Fruit fly (Drosophila melanogaster): ENCODE results near the gene CG34324.
A peak's percentile ranks its signal among the peaks of the same experiment; 100 is the strongest.

The CG34324 gene

dm6 chrX:13457563-13457962 lies at the start of gene CG34324:
TSS of gene CG34324 (minus strand) at chrX:13457663.
- TF ChIP-seq EcR (GFP tag; optimal IDR thresholded peaks at IDR 0.05) (no peak), Dll (optimal IDR thresholded peaks at IDR 0.05) (no peak), pan (optimal IDR thresholded peaks at IDR 0.05) (no peak), CG8478 (optimal IDR thresholded peaks at IDR 0.05) (no peak), psq (optimal IDR thresholded peaks at IDR 0.05) (no peak), usp (GFP tag; optimal IDR thresholded peaks at IDR 0.05) (no peak)

dm6 chrX:13478994-13479393 lies 21.5 kb upstream of the CG34324 start:
- TF ChIP-seq usp (GFP tag; optimal IDR thresholded peaks at IDR 0.05) = no peak
- no peak for TF ChIP-seq Dll (optimal IDR thresholded peaks at IDR 0.05)
- no peak for TF ChIP-seq EcR (GFP tag; optimal IDR thresholded peaks at IDR 0.05)
- TF ChIP-seq CG8478 (optimal IDR thresholded peaks at IDR 0.05) = no peak
- no peak for TF ChIP-seq psq (optimal IDR thresholded peaks at IDR 0.05)
- TF ChIP-seq pan (optimal IDR thresholded peaks at IDR 0.05) = no peak

- TF ChIP-seq pan (optimal IDR thresholded peaks at IDR 0.05) = no peak
- no peak for TF ChIP-seq CG8478 (optimal IDR thresholded peaks at IDR 0.05)
- TF ChIP-seq psq (optimal IDR thresholded peaks at IDR 0.05) = no peak
- no peak for TF ChIP-seq EcR (GFP tag; optimal IDR thresholded peaks at IDR 0.05)
- no peak for TF ChIP-seq usp (GFP tag; optimal IDR thresholded peaks at IDR 0.05)
- no peak for TF ChIP-seq Dll (optimal IDR thresholded peaks at IDR 0.05)
Measured at dm6 chrX:13450754-13451153, 6.7 kb downstream of the CG34324 start.

dm6 chrX:13447438-13447837 lies 10.0 kb downstream of the CG34324 start:
- no peak for TF ChIP-seq Dll (optimal IDR thresholded peaks at IDR 0.05)
- TF ChIP-seq CG8478 (optimal IDR thresholded peaks at IDR 0.05) = no peak
- no peak for TF ChIP-seq psq (optimal IDR thresholded peaks at IDR 0.05)
- no peak for TF ChIP-seq pan (optimal IDR thresholded peaks at IDR 0.05)
- TF ChIP-seq usp (GFP tag; optimal IDR thresholded peaks at IDR 0.05) = no peak
- TF ChIP-seq EcR (GFP tag; optimal IDR thresholded peaks at IDR 0.05) = no peak

dm6 chrX:13445695-13446094 lies 11.8 kb downstream of the CG34324 start, which contains the start of gene Neto:
TSS of gene Neto (plus strand) at chrX:13445903.
- TF ChIP-seq usp (GFP tag; optimal IDR thresholded peaks at IDR 0.05) (no peak), EcR (GFP tag; optimal IDR thresholded peaks at IDR 0.05) (no peak)

- no peak for TF ChIP-seq usp (GFP tag; optimal IDR thresholded peaks at IDR 0.05)
- TF ChIP-seq psq (optimal IDR thresholded peaks at IDR 0.05) = no peak
- no peak for TF ChIP-seq Dll (optimal IDR thresholded peaks at IDR 0.05)
- TF ChIP-seq pan (optimal IDR thresholded peaks at IDR 0.05) = no peak
- TF ChIP-seq EcR (GFP tag; optimal IDR thresholded peaks at IDR 0.05) = no peak
- no peak for TF ChIP-seq CG8478 (optimal IDR thresholded peaks at IDR 0.05)
Measured at dm6 chrX:13444687-13445086, 12.8 kb downstream of the CG34324 start.

dm6 chrX:13434065-13434464 lies 23.4 kb downstream of the CG34324 start:
- no peak for TF ChIP-seq pan (optimal IDR thresholded peaks at IDR 0.05)
- no peak for TF ChIP-seq CG8478 (optimal IDR thresholded peaks at IDR 0.05)
- TF ChIP-seq psq (optimal IDR thresholded peaks at IDR 0.05) = no peak
- no peak for TF ChIP-seq usp (GFP tag; optimal IDR thresholded peaks at IDR 0.05)
- no peak for TF ChIP-seq EcR (GFP tag; optimal IDR thresholded peaks at IDR 0.05)
- no peak for TF ChIP-seq Dll (optimal IDR thresholded peaks at IDR 0.05)

dm6 chrX:13421059-13421458 lies 36.4 kb downstream of the CG34324 start:
- TF ChIP-seq EcR (GFP tag; optimal IDR thresholded peaks at IDR 0.05) (no peak), usp (GFP tag; optimal IDR thresholded peaks at IDR 0.05) (no peak), Dll (optimal IDR thresholded peaks at IDR 0.05) (no peak)

dm6 chrX:13412941-13413613 lies 44.4 kb downstream of the CG34324 start, which contains the start of the genes CG1998 and Set2:
TSS of gene CG1998 (minus strand) at chrX:13413074.
TSS of gene Set2 (plus strand) at chrX:13413242.
- TF ChIP-seq EcR (GFP tag; optimal IDR thresholded peaks at IDR 0.05) (no peak), CG8478 (optimal IDR thresholded peaks at IDR 0.05) (no peak), usp (GFP tag; optimal IDR thresholded peaks at IDR 0.05) (no peak), psq (optimal IDR thresholded peaks at IDR 0.05) (no peak), Dll (optimal IDR thresholded peaks at IDR 0.05) (no peak), pan (optimal IDR thresholded peaks at IDR 0.05) (no peak)

dm6 chrX:13411376-13411973 lies 46.0 kb downstream of the CG34324 start:
- peak; percentile 74 for TF ChIP-seq Dll (optimal IDR thresholded peaks at IDR 0.05)
- TF ChIP-seq CG8478 (optimal IDR thresholded peaks at IDR 0.05) = no peak

- no peak for TF ChIP-seq CG8478 (optimal IDR thresholded peaks at IDR 0.05)
- TF ChIP-seq Dll (optimal IDR thresholded peaks at IDR 0.05) = no peak
- no peak for TF ChIP-seq usp (GFP tag; optimal IDR thresholded peaks at IDR 0.05)
- no peak for TF ChIP-seq pan (optimal IDR thresholded peaks at IDR 0.05)
- TF ChIP-seq psq (optimal IDR thresholded peaks at IDR 0.05) = no peak
- no peak for TF ChIP-seq EcR (GFP tag; optimal IDR thresholded peaks at IDR 0.05)
Measured at dm6 chrX:13410887-13411286, 46.6 kb downstream of the CG34324 start.

dm6 chrX:13407673-13408072 lies 49.8 kb downstream of the CG34324 start:
- TF ChIP-seq EcR (GFP tag; optimal IDR thresholded peaks at IDR 0.05) (no peak), psq (optimal IDR thresholded peaks at IDR 0.05) (no peak), Dll (optimal IDR thresholded peaks at IDR 0.05) (no peak), pan (optimal IDR thresholded peaks at IDR 0.05) (no peak), CG8478 (optimal IDR thresholded peaks at IDR 0.05) (no peak), usp (GFP tag; optimal IDR thresholded peaks at IDR 0.05) (no peak)
